In genomic region chr2L:2897024-2897549, dm6 we compare ENCODE assay signal across 2 fruit fly cellular contexts.
TF ChIP-seq lines count a peak whose summit lies in the region.

No protein-coding gene starts in this region.

TF ChIP-seq in whole organism, embryonic, 481 proteins besides CTCF, POLR2A, EP300 and RAD21 (continued from another document and continues in another):
- TF ChIP-seq pho (GFP tag; optimal IDR thresholded peaks at IDR 0.05; lab: Kevin White, UChicago) (peak; percentile 56), cas (GFP tag; IDR thresholded peaks at IDR 0.05; lab: Robert Waterston, UW) (no peak), Nf-YA (GFP tag; IDR thresholded peaks at IDR 0.05; lab: Robert Waterston, UW) (peak; percentile 66), CG7963 (GFP tag; IDR thresholded peaks at IDR 0.05; lab: Robert Waterston, UW; ENCODE audit: partially characterized antibody) (no peak), E2f2 (GFP tag; IDR thresholded peaks at IDR 0.05; lab: Robert Waterston, UW) (peak; percentile 66), lbe (GFP tag; optimal IDR thresholded peaks at IDR 0.05; lab: Kevin White, UChicago) (no peak), luna (GFP tag; optimal IDR thresholded peaks at IDR 0.05; lab: Kevin White, UChicago) (no peak), run (tag; optimal IDR thresholded peaks at IDR 0.05; lab: Kevin White, UChicago) (peak; percentile 43), gsb-n (tag; optimal IDR thresholded peaks at IDR 0.05; lab: Kevin White, UChicago) (peak; percentile 62), CG2116 (GFP tag; optimal IDR thresholded peaks at IDR 0.05; lab: Kevin White, UChicago) (peak; percentile 43), NC2β (GFP tag; optimal IDR thresholded peaks at IDR 0.05; lab: Kevin White, UChicago) (peak; percentile 91), row (GFP tag; IDR thresholded peaks at IDR 0.05; lab: Robert Waterston, UW) (peak; percentile 86), MBD-R2 (GFP tag; IDR thresholded peaks at IDR 0.05; lab: Robert Waterston, UW) (peak; percentile 15; the same call in 1 of the 2 replicates), CG30431 (GFP tag; optimal IDR thresholded peaks at IDR 0.05; lab: Kevin White, UChicago) (peak; percentile 86), Ssrp (tag; optimal IDR thresholded peaks at IDR 0.05; lab: Kevin White, UChicago) (peak; percentile 83), CG12769 (tag; optimal IDR thresholded peaks at IDR 0.05; lab: Kevin White, UChicago) (peak; percentile 45), Neu2 (GFP tag; optimal IDR thresholded peaks at IDR 0.05; lab: Kevin White, UChicago; ENCODE audit: borderline replicate concordance) (peak; percentile 38), CG3847 (GFP tag; IDR thresholded peaks at IDR 0.05; lab: Robert Waterston, UW) (peak; percentile 58), CG6813 (GFP tag; optimal IDR thresholded peaks at IDR 0.05; lab: Kevin White, UChicago) (peak; percentile 73), tin (GFP tag; optimal IDR thresholded peaks at IDR 0.05; lab: Kevin White, UChicago) (peak; percentile 84), CG16779 (GFP tag; IDR thresholded peaks at IDR 0.05; lab: Robert Waterston, UW) (0 out of 2 replicates have a peak, but pooled peaks have one; percentile 46), Nf-YB (GFP tag; optimal IDR thresholded peaks at IDR 0.05; lab: Kevin White, UChicago) (peak; percentile 32), emc (GFP tag; optimal IDR thresholded peaks at IDR 0.05; lab: Kevin White, UChicago) (peak; percentile 64), ewg (GFP tag; optimal IDR thresholded peaks at IDR 0.05; lab: Kevin White, UChicago) (peak; percentile 79), CG2202 (tag; optimal IDR thresholded peaks at IDR 0.05; lab: Kevin White, UChicago) (peak; percentile 61), nerfin-2 (GFP tag; IDR thresholded peaks at IDR 0.05; lab: Robert Waterston, UW; ENCODE audit: partially characterized antibody) (no peak), CG12744 (GFP tag; optimal IDR thresholded peaks at IDR 0.05; lab: Kevin White, UChicago) (peak; percentile 66), ci (GFP tag; IDR thresholded peaks at IDR 0.05; lab: Robert Waterston, UW) (peak; percentile 93), CG11504 (tag; optimal IDR thresholded peaks at IDR 0.05; lab: Kevin White, UChicago) (peak; percentile 83), Dip3 (GFP tag; optimal IDR thresholded peaks at IDR 0.05; lab: Kevin White, UChicago) (peak; percentile 42), CG17361 (GFP tag; IDR thresholded peaks at IDR 0.05; lab: Robert Waterston, UW) (peak; percentile 87), Doc2 (GFP tag; IDR thresholded peaks at IDR 0.05; lab: Robert Waterston, UW) (peak; percentile 22; the same call in 1 of the 2 replicates), CG11247 (GFP tag; IDR thresholded peaks at IDR 0.05; lab: Robert Waterston, UW) (peak; percentile 76), hb (GFP tag; IDR thresholded peaks at IDR 0.05; lab: Robert Waterston, UW; ENCODE audit: partially characterized antibody) (no peak), HLH3B (GFP tag; IDR thresholded peaks at IDR 0.05; lab: Robert Waterston, UW) (peak; percentile 83), caup (GFP tag; optimal IDR thresholded peaks at IDR 0.05; lab: Kevin White, UChicago; ENCODE audit: severe bottlenecking) (peak; percentile 70), ken (GFP tag; IDR thresholded peaks at IDR 0.05; lab: Robert Waterston, UW) (peak; percentile 81), CG18619 (GFP tag; optimal IDR thresholded peaks at IDR 0.05; lab: Kevin White, UChicago) (peak; percentile 70), Opbp (GFP tag; IDR thresholded peaks at IDR 0.05; lab: Robert Waterston, UW; ENCODE audit: partially characterized antibody) (no peak), CG13775 (GFP tag; optimal IDR thresholded peaks at IDR 0.05; lab: Kevin White, UChicago) (peak; percentile 72), Lhr (GFP tag; optimal IDR thresholded peaks at IDR 0.05; lab: Kevin White, UChicago) (peak; percentile 49), nerfin-1 (tag; optimal IDR thresholded peaks at IDR 0.05; lab: Kevin White, UChicago) (peak; percentile 82), slp2 (GFP tag; optimal IDR thresholded peaks at IDR 0.05; lab: Kevin White, UChicago) (peak; percentile 81), aop (GFP tag; IDR thresholded peaks at IDR 0.05; lab: Robert Waterston, UW) (0 out of 2 replicates have a peak, but pooled peaks have one; percentile 30), crp (GFP tag; optimal IDR thresholded peaks at IDR 0.05; lab: Kevin White, UChicago) (peak in 1 of 2 experiments; percentile 21), CG11456 (GFP tag; IDR thresholded peaks at IDR 0.05; lab: Robert Waterston, UW) (peak; percentile 80), CG7271 (tag; optimal IDR thresholded peaks at IDR 0.05; lab: Kevin White, UChicago) (peak; percentile 17), psq (GFP tag; optimal IDR thresholded peaks at IDR 0.05; lab: Kevin White, UChicago) (peak; percentile 42), ftz-f1 (GFP tag; optimal IDR thresholded peaks at IDR 0.05; lab: Kevin White, UChicago) (no peak), CG8944 (GFP tag; optimal IDR thresholded peaks at IDR 0.05; lab: Kevin White, UChicago) (peak; percentile 87), CG10321 (GFP tag; IDR thresholded peaks at IDR 0.05; lab: Robert Waterston, UW) (peak; percentile 45; the same call in 1 of the 2 replicates), Dip2 (GFP tag; IDR thresholded peaks at IDR 0.05; lab: Robert Waterston, UW) (no peak), D19A (tag; optimal IDR thresholded peaks at IDR 0.05; lab: Kevin White, UChicago) (peak; percentile 63), CG2678 (tag; optimal IDR thresholded peaks at IDR 0.05; lab: Kevin White, UChicago) (peak; percentile 76), grn (GFP tag; optimal IDR thresholded peaks at IDR 0.05; lab: Kevin White, UChicago) (peak; percentile 35), CG12104 (GFP tag; optimal IDR thresholded peaks at IDR 0.05; lab: Kevin White, UChicago) (peak; percentile 74), kay (GFP tag; optimal IDR thresholded peaks at IDR 0.05; lab: Kevin White, UChicago) (peak; percentile 79), CG8359 (GFP tag; optimal IDR thresholded peaks at IDR 0.05; lab: Kevin White, UChicago; ENCODE audit: borderline replicate concordance) (no peak), pfk (GFP tag; optimal IDR thresholded peaks at IDR 0.05; lab: Kevin White, UChicago) (no peak), CG6254 (GFP tag; optimal IDR thresholded peaks at IDR 0.05; lab: Kevin White, UChicago) (peak; percentile 65), CG14710 (tag; optimal IDR thresholded peaks at IDR 0.05; lab: Kevin White, UChicago) (peak; percentile 58), E2f1 (GFP tag; IDR thresholded peaks at IDR 0.05; lab: Robert Waterston, UW) (peak; percentile 84), CG2120 (GFP tag; optimal IDR thresholded peaks at IDR 0.05; lab: Kevin White, UChicago) (peak; percentile 78), eyg (GFP tag; optimal IDR thresholded peaks at IDR 0.05; lab: Kevin White, UChicago) (peak; percentile 74)

TF ChIP-seq in whole organism, prepupa, 60 proteins besides CTCF, POLR2A, EP300 and RAD21 (continued from another document):
- TF ChIP-seq topi (GFP tag; optimal IDR thresholded peaks at IDR 0.05; lab: Kevin White, UChicago): peak; percentile 61
- peak; percentile 47 for TF ChIP-seq CG3032 (tag; optimal IDR thresholded peaks at IDR 0.05; lab: Kevin White, UChicago)
- peak; percentile 42 for TF ChIP-seq CG11902 (GFP tag; optimal IDR thresholded peaks at IDR 0.05; lab: Kevin White, UChicago)
- TF ChIP-seq net (GFP tag; optimal IDR thresholded peaks at IDR 0.05; lab: Kevin White, UChicago): peak; percentile 60
- TF ChIP-seq Hr4 (GFP tag; optimal IDR thresholded peaks at IDR 0.05; lab: Kevin White, UChicago): peak; percentile 90
- peak; percentile 73 for TF ChIP-seq CG10631 (GFP tag; optimal IDR thresholded peaks at IDR 0.05; lab: Kevin White, UChicago)
- peak; percentile 84; the same call in 1 of the 2 replicates for TF ChIP-seq CG11294 (GFP tag; IDR thresholded peaks at IDR 0.05; lab: Robert Waterston, UW)
- peak; percentile 86 for TF ChIP-seq Eip78C (GFP tag; lab: Kevin White, UChicago)
- peak; percentile 72 for TF ChIP-seq Sox14 (GFP tag; optimal IDR thresholded peaks at IDR 0.05; lab: Kevin White, UChicago)
- TF ChIP-seq OdsH (GFP tag; optimal IDR thresholded peaks at IDR 0.05; lab: Kevin White, UChicago): peak; percentile 77
- peak; percentile 52 for TF ChIP-seq CG11762 (GFP tag; optimal IDR thresholded peaks at IDR 0.05; lab: Kevin White, UChicago; ENCODE audit: insufficient read depth)
- TF ChIP-seq CG4318 (GFP tag; optimal IDR thresholded peaks at IDR 0.05; lab: Kevin White, UChicago): peak; percentile 72
- no peak for TF ChIP-seq Eip93F (GFP tag; optimal IDR thresholded peaks at IDR 0.05; lab: Kevin White, UChicago)
- peak; percentile 81 for TF ChIP-seq CG15336 (GFP tag; IDR thresholded peaks at IDR 0.05; lab: Robert Waterston, UW)
- TF ChIP-seq CG7368 (GFP tag; optimal IDR thresholded peaks at IDR 0.05; lab: Kevin White, UChicago): peak; percentile 70
- TF ChIP-seq lz (GFP tag; optimal IDR thresholded peaks at IDR 0.05; lab: Kevin White, UChicago): peak; percentile 36
- peak; percentile 57 for TF ChIP-seq Hr38 (GFP tag; optimal IDR thresholded peaks at IDR 0.05; lab: Kevin White, UChicago)
- no peak for TF ChIP-seq ss (GFP tag; optimal IDR thresholded peaks at IDR 0.05; lab: Kevin White, UChicago)
- TF ChIP-seq CG6792 (GFP tag; optimal IDR thresholded peaks at IDR 0.05; lab: Kevin White, UChicago): peak; percentile 44
- TF ChIP-seq achi (GFP tag; optimal IDR thresholded peaks at IDR 0.05; lab: Kevin White, UChicago): peak; percentile 73
- TF ChIP-seq CG6163 (GFP tag; IDR thresholded peaks at IDR 0.05; lab: Robert Waterston, UW): peak; percentile 88
- TF ChIP-seq Sox15 (GFP tag; optimal IDR thresholded peaks at IDR 0.05; lab: Kevin White, UChicago): peak; percentile 48
- TF ChIP-seq CG8319 (GFP tag; optimal IDR thresholded peaks at IDR 0.05; lab: Kevin White, UChicago): peak; percentile 65
- peak; percentile 58 for TF ChIP-seq Ets96B (tag; optimal IDR thresholded peaks at IDR 0.05; lab: Kevin White, UChicago)
- peak; percentile 51 for TF ChIP-seq esn (GFP tag; optimal IDR thresholded peaks at IDR 0.05; lab: Kevin White, UChicago)
- TF ChIP-seq CG31627 (GFP tag; optimal IDR thresholded peaks at IDR 0.05; lab: Kevin White, UChicago): peak; percentile 64
- peak; percentile 82 for TF ChIP-seq CG3919 (GFP tag; optimal IDR thresholded peaks at IDR 0.05; lab: Kevin White, UChicago)
- TF ChIP-seq CG1621 (tag; optimal IDR thresholded peaks at IDR 0.05; lab: Kevin White, UChicago): peak; percentile 14
- peak; percentile 76 for TF ChIP-seq fkh (GFP tag; optimal IDR thresholded peaks at IDR 0.05; lab: Kevin White, UChicago)
- TF ChIP-seq CG6854 (GFP tag; optimal IDR thresholded peaks at IDR 0.05; lab: Kevin White, UChicago): no peak
- TF ChIP-seq spab (GFP tag; optimal IDR thresholded peaks at IDR 0.05; lab: Kevin White, UChicago): peak; percentile 43
- TF ChIP-seq Blimp-1 (GFP tag; optimal IDR thresholded peaks at IDR 0.05; lab: Kevin White, UChicago): no peak
- peak; percentile 23 for TF ChIP-seq CG16779 (tag; optimal IDR thresholded peaks at IDR 0.05; lab: Kevin White, UChicago)
- no peak for TF ChIP-seq Smox (GFP tag; optimal IDR thresholded peaks at IDR 0.05; lab: Kevin White, UChicago)
- TF ChIP-seq Lpt (GFP tag; optimal IDR thresholded peaks at IDR 0.05; lab: Kevin White, UChicago): peak; percentile 82
- peak; percentile 29 for TF ChIP-seq cyc (GFP tag; optimal IDR thresholded peaks at IDR 0.05; lab: Kevin White, UChicago)
- TF ChIP-seq CG32006 (GFP tag; optimal IDR thresholded peaks at IDR 0.05; lab: Kevin White, UChicago): peak; percentile 87
- TF ChIP-seq fd59A (GFP tag; optimal IDR thresholded peaks at IDR 0.05; lab: Kevin White, UChicago): peak; percentile 41
